Worm (Caenorhabditis elegans) whole organism, early embryonic: ENCODE results near the gene F26F2.5.

Experiments used
- B0310.2 ChIP-seq: sonication (generic microtip); optimal IDR thresholded peaks from 2 replicates; lab custom pipeline; 2016; ENCODE audit warnings: mild to moderate bottlenecking, missing genetic modification characterization, missing compliant biosample characterization
- F13C5.2 ChIP-seq: sonication (generic microtip); optimal IDR thresholded peaks from 2 replicates; lab custom pipeline; 2017; ENCODE audit warnings: mild to moderate bottlenecking, missing genetic modification characterization, inconsistent platforms, missing compliant biosample characterization
- aly-1 ChIP-seq: sonication (generic microtip); optimal IDR thresholded peaks from 2 replicates; lab custom pipeline; 2016; ENCODE audit warnings: missing genetic modification characterization, missing compliant biosample characterization
- ama-1 ChIP-seq: fragments of 150-350 bp; optimal IDR thresholded peaks from 2 replicates; lab custom pipeline; 2014
- ceh-13 ChIP-seq: fragments of 200-800 bp; sonication (Bioruptor generic); optimal IDR thresholded peaks from 2 replicates; lab custom pipeline; 2018; ENCODE audit warnings: mild to moderate bottlenecking, missing genetic modification characterization, missing compliant biosample characterization
- ets-7 ChIP-seq: sonication (generic microtip); optimal IDR thresholded peaks from 2 replicates; lab custom pipeline; 2016; ENCODE audit warnings: missing genotype, missing genetic modification characterization, missing compliant biosample characterization
- flt-1 ChIP-seq: fragments of 200-800 bp; sonication (Bioruptor generic); IDR thresholded peaks from 2 replicates; pipeline ENCODE4 v1.3.6; 2022; ENCODE audit warnings: missing genetic modification characterization, missing compliant biosample characterization
- pes-1 ChIP-seq: fragments of 200-800 bp; sonication (Bioruptor generic); IDR thresholded peaks from 2 replicates; pipeline ENCODE4 v1.3.6; 2022; ENCODE audit warnings: missing genetic modification reagents, missing genetic modification characterization, missing compliant biosample characterization
- tbx-11 ChIP-seq: fragments of 200-800 bp; sonication (Bioruptor generic); IDR thresholded peaks from 2 replicates; pipeline ENCODE4 v1.3.6; 2022; ENCODE audit warnings: missing genetic modification characterization, missing compliant biosample characterization
- tbx-37 ChIP-seq: fragments of 200-800 bp; sonication (Bioruptor generic); conservative IDR thresholded peaks from 2 replicates; pipeline ENCODE4 v1.3.6; 2022; ENCODE audit warnings: missing genetic modification reagents, missing genetic modification characterization, missing compliant biosample characterization
- tra-4 ChIP-seq: sonication (generic microtip); optimal IDR thresholded peaks from 2 replicates; lab custom pipeline; 2017; ENCODE audit warnings: missing genetic modification characterization, missing compliant biosample characterization

- TF ChIP-seq ama-1 (lab: Kevin White, UChicago) = no peak
- TF ChIP-seq ceh-13 = no peak
- no peak for TF ChIP-seq ets-7
- no peak for TF ChIP-seq flt-1 (GFP tag; lab: Robert Waterston, UW)
- TF ChIP-seq B0310.2 (tag; lab: Kevin White, UChicago) = no peak
- TF ChIP-seq pes-1 (GFP tag; lab: Robert Waterston, UW) = no peak
- no peak for TF ChIP-seq tbx-11
- TF ChIP-seq tbx-37 (GFP tag; lab: Robert Waterston, UW) = no peak
- no peak for TF ChIP-seq tra-4 (tag; lab: Kevin White, UChicago)
- TF ChIP-seq F13C5.2 (tag; lab: Kevin White, UChicago) = no peak
- no peak for TF ChIP-seq aly-1 (tag; lab: Kevin White, UChicago)
Observed at ce11 chrV:20556260-20556659, 17.2 kb upstream of the F26F2.5 start, which contains the start of gene Y38H6C.23.
